Fruit fly (Drosophila melanogaster): Measurements from ENCODE around the gene Hsp23.
A peak's percentile ranks its signal among the peaks of the same experiment; 100 is the strongest.

The Hsp23 gene

dm6 chr3L:9426656-9427294 is 45.1 kb downstream of the Hsp23 start, which contains the start of the genes Atat and Shc (continued):
- TF ChIP-seq Chrac-16 (GFP tag; optimal IDR thresholded peaks at IDR 0.05): peak; percentile 100
- TF ChIP-seq CG11695 (GFP tag; IDR thresholded peaks at IDR 0.05): peak; percentile 97
- TF ChIP-seq C15 (GFP tag; IDR thresholded peaks at IDR 0.05): peak; percentile 99
- peak; percentile 99 for TF ChIP-seq CG1792 (GFP tag; optimal IDR thresholded peaks at IDR 0.05)
- TF ChIP-seq Lhr (GFP tag; optimal IDR thresholded peaks at IDR 0.05): peak; percentile 98
- peak; percentile 99 for TF ChIP-seq p53 (GFP tag; optimal IDR thresholded peaks at IDR 0.05)
- TF ChIP-seq Bgb (GFP tag; IDR thresholded peaks at IDR 0.05; ENCODE audit: partially characterized antibody): peak; percentile 89
- TF ChIP-seq D19B (GFP tag; optimal IDR thresholded peaks at IDR 0.05): peak; percentile 97
- TF ChIP-seq CG8290 (GFP tag; optimal IDR thresholded peaks at IDR 0.05): peak; percentile 99
- TF ChIP-seq CG8290 (tag; optimal IDR thresholded peaks at IDR 0.05): peak; percentile 98 to 100
- peak; percentile 97 for TF ChIP-seq CG11723 (GFP tag; optimal IDR thresholded peaks at IDR 0.05)
- TF ChIP-seq fd96Cb (tag; optimal IDR thresholded peaks at IDR 0.05): peak; percentile 99
- peak; percentile 99 for TF ChIP-seq CG3726 (GFP tag; IDR thresholded peaks at IDR 0.05)
- TF ChIP-seq ash1 (GFP tag; optimal IDR thresholded peaks at IDR 0.05): peak; percentile 93
- TF ChIP-seq wdn (GFP tag; IDR thresholded peaks at IDR 0.05): peak; percentile 99
- peak; percentile 100 for TF ChIP-seq CG9609 (GFP tag; optimal IDR thresholded peaks at IDR 0.05)
- peak; percentile 89 for TF ChIP-seq corto (GFP tag; optimal IDR thresholded peaks at IDR 0.05)
- TF ChIP-seq CG13296 (GFP tag; optimal IDR thresholded peaks at IDR 0.05): peak; percentile 97
- peak; percentile 48 for TF ChIP-seq stwl (tag; optimal IDR thresholded peaks at IDR 0.05)
- TF ChIP-seq Nf-YB (GFP tag; optimal IDR thresholded peaks at IDR 0.05): peak; percentile 87
- TF ChIP-seq tap (tag; optimal IDR thresholded peaks at IDR 0.05): peak; percentile 95
- TF ChIP-seq vfl (GFP tag; optimal IDR thresholded peaks at IDR 0.05): peak; percentile 99
- TF ChIP-seq CG7928 (GFP tag; optimal IDR thresholded peaks at IDR 0.05): peak; percentile 85
- TF ChIP-seq fd64A (GFP tag; optimal IDR thresholded peaks at IDR 0.05): peak; percentile 89
- peak; percentile 85 for TF ChIP-seq kni (GFP tag; optimal IDR thresholded peaks at IDR 0.05)
- peak; percentile 98 for TF ChIP-seq grau (tag; optimal IDR thresholded peaks at IDR 0.05)
- TF ChIP-seq CG31388 (GFP tag; optimal IDR thresholded peaks at IDR 0.05): peak; percentile 98
- TF ChIP-seq cwo (GFP tag; optimal IDR thresholded peaks at IDR 0.05): peak; percentile 96
- peak; percentile 99 for TF ChIP-seq caup (GFP tag; optimal IDR thresholded peaks at IDR 0.05; ENCODE audit: severe bottlenecking)
- peak; percentile 94 for TF ChIP-seq run (tag; optimal IDR thresholded peaks at IDR 0.05)
- peak; percentile 99 for TF ChIP-seq CG10462 (GFP tag; optimal IDR thresholded peaks at IDR 0.05)
- TF ChIP-seq CG1603 (tag; optimal IDR thresholded peaks at IDR 0.05): peak; percentile 98
- TF ChIP-seq stc (GFP tag; IDR thresholded peaks at IDR 0.05): peak; percentile 98
- peak; percentile 99 for TF ChIP-seq CG10209 (GFP tag; optimal IDR thresholded peaks at IDR 0.05)
- peak; percentile 98 for TF ChIP-seq dmrt11E (tag; optimal IDR thresholded peaks at IDR 0.05)
- TF ChIP-seq Scr (GFP tag; IDR thresholded peaks at IDR 0.05; ENCODE audit: partially characterized antibody): peak; percentile 93
- TF ChIP-seq Hand (GFP tag; optimal IDR thresholded peaks at IDR 0.05): peak; percentile 93
- peak; percentile 100 for TF ChIP-seq CG32772 (GFP tag; IDR thresholded peaks at IDR 0.05)
- TF ChIP-seq CG12155 (GFP tag; optimal IDR thresholded peaks at IDR 0.05): peak; percentile 99
- TF ChIP-seq dmrt99B (tag; optimal IDR thresholded peaks at IDR 0.05): peak; percentile 97
- peak; percentile 81 for TF ChIP-seq CG4707 (GFP tag; optimal IDR thresholded peaks at IDR 0.05)
- TF ChIP-seq vnd (GFP tag; IDR thresholded peaks at IDR 0.05; ENCODE audit: partially characterized antibody): peak; percentile 93
- TF ChIP-seq Taf1 (GFP tag; IDR thresholded peaks at IDR 0.05): peak; percentile 99
- TF ChIP-seq CG13424 (tag; optimal IDR thresholded peaks at IDR 0.05): peak; percentile 99
- TF ChIP-seq gcm2 (GFP tag; optimal IDR thresholded peaks at IDR 0.05): peak; percentile 97
- peak; percentile 92 for TF ChIP-seq CG10267 (tag; optimal IDR thresholded peaks at IDR 0.05)
- peak; percentile 89 for TF ChIP-seq gfzf (GFP tag; optimal IDR thresholded peaks at IDR 0.05)
- TF ChIP-seq Stat92E (GFP tag; optimal IDR thresholded peaks at IDR 0.05): peak in 1 of 3 experiments; percentile 90

Measured in whole organism, embryonic.